Fruit fly (Drosophila melanogaster) whole organism, prepupa: ENCODE data around the gene yl.

Source experiments
- Blimp-1 ChIP-seq: fragments of 200-800 bp; sonication (Bioruptor generic); optimal IDR thresholded peaks from 3 replicates; lab custom pipeline; 2017; ENCODE audit warnings: missing biosample characterization, missing genetic modification characterization, mild to moderate bottlenecking, moderate library complexity, missing genetic modification reagents
- CG10669 ChIP-seq: fragments of 200-800 bp; sonication (Bioruptor generic); optimal IDR thresholded peaks from 3 replicates; lab custom pipeline; 2018; ENCODE audit warnings: missing biosample characterization, mild to moderate bottlenecking, missing genetic modification characterization, moderate library complexity
- CG11762 ChIP-seq: fragments of 200-800 bp; sonication (Bioruptor generic); optimal IDR thresholded peaks from 3 replicates; lab custom pipeline; 2016; ENCODE audit warnings: missing biosample characterization, missing genetic modification characterization; ENCODE audit not compliant: insufficient read depth
- CG11902 ChIP-seq: fragments of 200-800 bp; sonication (Bioruptor generic); optimal IDR thresholded peaks from 3 replicates; lab custom pipeline; 2016; ENCODE audit warnings: missing biosample characterization, missing genetic modification characterization
- CG1621 ChIP-seq: fragments of 200-800 bp; sonication (Bioruptor generic); optimal IDR thresholded peaks from 3 replicates; lab custom pipeline; 2018; ENCODE audit warnings: missing biosample characterization, mild to moderate bottlenecking, missing genetic modification characterization
- CG16779 ChIP-seq: fragments of 200-800 bp; sonication (Bioruptor generic); optimal IDR thresholded peaks from 3 replicates; lab custom pipeline; 2017; ENCODE audit warnings: missing biosample characterization, mild to moderate bottlenecking, missing genetic modification characterization
- CG3032 ChIP-seq: fragments of 200-800 bp; optimal IDR thresholded peaks from 2 replicates; lab custom pipeline; 2019; ENCODE audit warnings: missing biosample characterization, mild to moderate bottlenecking, missing genetic modification characterization, moderate library complexity
- CG31627 ChIP-seq: fragments of 200-800 bp; sonication (Bioruptor generic); optimal IDR thresholded peaks from 3 replicates; lab custom pipeline; 2016; ENCODE audit warnings: missing biosample characterization, missing genetic modification characterization
- CG32006 ChIP-seq: fragments of 200-800 bp; sonication (Bioruptor generic); optimal IDR thresholded peaks from 3 replicates; lab custom pipeline; 2017; ENCODE audit warnings: missing biosample characterization, mild to moderate bottlenecking, missing genetic modification characterization
- CG34406 ChIP-seq: fragments of 200-800 bp; sonication (Bioruptor generic); optimal IDR thresholded peaks from 3 replicates; lab custom pipeline; 2016; ENCODE audit warnings: missing biosample characterization, missing genetic modification characterization
- CG3919 ChIP-seq: fragments of 200-800 bp; sonication (Bioruptor generic); optimal IDR thresholded peaks from 3 replicates; lab custom pipeline; 2016; ENCODE audit warnings: missing biosample characterization, missing genetic modification characterization
- CG4318 ChIP-seq: fragments of 200-800 bp; sonication (Bioruptor generic); optimal IDR thresholded peaks from 3 replicates; lab custom pipeline; 2017; ENCODE audit warnings: missing biosample characterization, mild to moderate bottlenecking, missing genetic modification characterization
- CG6163 ChIP-seq: fragments of 200-800 bp; sonication (Bioruptor generic); IDR thresholded peaks from 3 replicates; pipeline ENCODE4 v1.3.6; 2022; ENCODE audit warnings: missing biosample characterization, missing genetic modification characterization
- CG6792 ChIP-seq: fragments of 200-800 bp; sonication (Bioruptor generic); optimal IDR thresholded peaks from 3 replicates; lab custom pipeline; 2016; ENCODE audit warnings: missing biosample characterization, missing genetic modification characterization
- CG6808 ChIP-seq: fragments of 200-800 bp; sonication (Bioruptor generic); optimal IDR thresholded peaks from 3 replicates; lab custom pipeline; 2017; ENCODE audit warnings: missing biosample characterization, missing genetic modification characterization, mild to moderate bottlenecking, moderate library complexity, missing genetic modification reagents
- CG7368 ChIP-seq: fragments of 200-800 bp; sonication (Bioruptor generic); optimal IDR thresholded peaks from 3 replicates; lab custom pipeline; 2016; ENCODE audit warnings: missing biosample characterization, missing genetic modification characterization
- CG8119 ChIP-seq: fragments of 200-800 bp; sonication (Bioruptor generic); IDR thresholded peaks from 3 replicates; pipeline ENCODE4 v1.3.6; 2022; ENCODE audit warnings: missing biosample characterization, missing genetic modification characterization
- CG8319 ChIP-seq: fragments of 200-800 bp; sonication (Bioruptor generic); optimal IDR thresholded peaks from 3 replicates; lab custom pipeline; 2016; ENCODE audit warnings: missing biosample characterization, missing genetic modification characterization
- CG8632 ChIP-seq: fragments of 200-800 bp; sonication (Bioruptor generic); optimal IDR thresholded peaks from 3 replicates; lab custom pipeline; 2016; ENCODE audit warnings: missing biosample characterization, missing genetic modification characterization
- CG9139 ChIP-seq: fragments of 200-800 bp; sonication (Bioruptor generic); optimal IDR thresholded peaks from 3 replicates; lab custom pipeline; 2017; ENCODE audit warnings: missing biosample characterization, mild to moderate bottlenecking, missing genetic modification characterization
- Eip78C ChIP-seq: fragments of 200-800 bp; sonication (Bioruptor generic); peaks from one replicate; lab custom pipeline; 2016; ENCODE audit warnings: missing biosample characterization, missing genetic modification characterization
- Eip93F ChIP-seq: fragments of 200-800 bp; sonication (Bioruptor generic); optimal IDR thresholded peaks from 2 replicates; lab custom pipeline; 2016; ENCODE audit warnings: missing biosample characterization, mild to moderate bottlenecking, missing genetic modification characterization
- Ets21C ChIP-seq: fragments of 200-800 bp; sonication (Bioruptor generic); optimal IDR thresholded peaks from 3 replicates; lab custom pipeline; 2016; ENCODE audit warnings: missing biosample characterization, missing genetic modification characterization
- Gug ChIP-seq: fragments of 200-800 bp; sonication (Bioruptor generic); IDR thresholded peaks from 2 replicates; pipeline ENCODE4 v1.3.6; 2022; ENCODE audit warnings: missing biosample characterization, missing genetic modification characterization
- Hr4 ChIP-seq: fragments of 200-800 bp; sonication (Bioruptor generic); optimal IDR thresholded peaks from 3 replicates; lab custom pipeline; 2016; ENCODE audit warnings: missing biosample characterization, missing genetic modification characterization
- Lpt ChIP-seq: fragments of 200-800 bp; sonication (Bioruptor generic); optimal IDR thresholded peaks from 3 replicates; lab custom pipeline; 2016; ENCODE audit warnings: missing biosample characterization, missing genetic modification characterization
- Met ChIP-seq: fragments of 200-800 bp; sonication (Bioruptor generic); optimal IDR thresholded peaks from 3 replicates; lab custom pipeline; 2016; ENCODE audit warnings: missing biosample characterization, missing genetic modification characterization
- Smox ChIP-seq: fragments of 200-800 bp; sonication (Bioruptor generic); optimal IDR thresholded peaks from 3 replicates; lab custom pipeline; 2016; ENCODE audit warnings: missing biosample characterization, missing genetic modification characterization
- Sox14 ChIP-seq: fragments of 200-800 bp; sonication (Bioruptor generic); optimal IDR thresholded peaks from 3 replicates; lab custom pipeline; 2016; ENCODE audit warnings: missing biosample characterization, missing genetic modification characterization
- Sox15 ChIP-seq: fragments of 200-800 bp; sonication (Bioruptor generic); optimal IDR thresholded peaks from 3 replicates; lab custom pipeline; 2016; ENCODE audit warnings: missing biosample characterization, missing genetic modification characterization
- acj6 ChIP-seq: fragments of 200-800 bp; sonication (Bioruptor generic); optimal IDR thresholded peaks from 3 replicates; lab custom pipeline; 2016; ENCODE audit warnings: missing biosample characterization, missing genetic modification characterization
- cyc ChIP-seq: fragments of 200-800 bp; sonication (Bioruptor generic); optimal IDR thresholded peaks from 3 replicates; lab custom pipeline; 2016; ENCODE audit warnings: missing biosample characterization, missing genetic modification characterization
- dac ChIP-seq: fragments of 200-800 bp; sonication (Bioruptor generic); optimal IDR thresholded peaks from 2 replicates; lab custom pipeline; 2017; ENCODE audit warnings: missing biosample characterization, mild to moderate bottlenecking, missing genetic modification characterization
- dsx ChIP-seq: fragments of 200-800 bp; optimal IDR thresholded peaks from 3 replicates; lab custom pipeline; 2019; ENCODE audit warnings: missing biosample characterization, mild to moderate bottlenecking, missing genetic modification characterization, moderate library complexity; ENCODE audit not compliant: poor library complexity, severe bottlenecking
- eg ChIP-seq: fragments of 200-800 bp; sonication (Bioruptor generic); IDR thresholded peaks from 3 replicates; pipeline ENCODE4 v1.3.6; 2022; ENCODE audit warnings: missing biosample characterization, missing genetic modification characterization
- fd59A ChIP-seq: fragments of 200-800 bp; sonication (Bioruptor generic); optimal IDR thresholded peaks from 2 replicates; lab custom pipeline; 2017; ENCODE audit warnings: missing biosample characterization, mild to moderate bottlenecking, missing genetic modification characterization, missing genetic modification reagents
- fkh ChIP-seq: fragments of 200-800 bp; sonication (Bioruptor generic); optimal IDR thresholded peaks from 3 replicates; lab custom pipeline; 2017; ENCODE audit warnings: missing biosample characterization, mild to moderate bottlenecking, missing genetic modification characterization, moderate library complexity
- lz ChIP-seq: fragments of 200-800 bp; sonication (Bioruptor generic); optimal IDR thresholded peaks from 3 replicates; lab custom pipeline; 2016; ENCODE audit warnings: missing biosample characterization, missing genetic modification characterization
- net ChIP-seq: fragments of 200-800 bp; sonication (Bioruptor generic); optimal IDR thresholded peaks from 3 replicates; lab custom pipeline; 2016; ENCODE audit warnings: missing biosample characterization, missing genetic modification characterization
- pdm3 ChIP-seq: fragments of 200-800 bp; sonication (Bioruptor generic); optimal IDR thresholded peaks from 3 replicates; lab custom pipeline; 2016; ENCODE audit warnings: missing biosample characterization, missing genetic modification characterization
- salr ChIP-seq, 2 experiments: fragments of 200-800 bp; sonication (Bioruptor generic); optimal IDR thresholded peaks; 3 replicates each; lab custom pipeline; 2016 to 2018; ENCODE audit warnings: missing biosample characterization in 2 of 2, missing genetic modification characterization in 2 of 2, mild to moderate bottlenecking in 1 of 2
- spab ChIP-seq: fragments of 200-800 bp; sonication (Bioruptor generic); optimal IDR thresholded peaks from 2 replicates; lab custom pipeline; 2017; ENCODE audit warnings: missing biosample characterization, mild to moderate bottlenecking, missing genetic modification characterization, missing genetic modification reagents
- ss ChIP-seq, 2 experiments: fragments of 200-800 bp; sonication (Bioruptor generic); optimal IDR thresholded peaks; 2 replicates in 1 of 2; 3 replicates in 1 of 2; lab custom pipeline; 2017 to 2018; ENCODE audit warnings: mild to moderate bottlenecking in 2 of 2, missing biosample characterization in 2 of 2, missing genetic modification characterization in 2 of 2, moderate library complexity in 1 of 2
- svp ChIP-seq: fragments of 200-800 bp; sonication (Bioruptor generic); peaks from one replicate; lab custom pipeline; 2016; ENCODE audit warnings: missing biosample characterization, missing genetic modification characterization
- topi ChIP-seq: fragments of 200-800 bp; sonication (Bioruptor generic); optimal IDR thresholded peaks from 3 replicates; lab custom pipeline; 2016; ENCODE audit warnings: missing biosample characterization, missing genetic modification characterization

The yl gene

DNA sequence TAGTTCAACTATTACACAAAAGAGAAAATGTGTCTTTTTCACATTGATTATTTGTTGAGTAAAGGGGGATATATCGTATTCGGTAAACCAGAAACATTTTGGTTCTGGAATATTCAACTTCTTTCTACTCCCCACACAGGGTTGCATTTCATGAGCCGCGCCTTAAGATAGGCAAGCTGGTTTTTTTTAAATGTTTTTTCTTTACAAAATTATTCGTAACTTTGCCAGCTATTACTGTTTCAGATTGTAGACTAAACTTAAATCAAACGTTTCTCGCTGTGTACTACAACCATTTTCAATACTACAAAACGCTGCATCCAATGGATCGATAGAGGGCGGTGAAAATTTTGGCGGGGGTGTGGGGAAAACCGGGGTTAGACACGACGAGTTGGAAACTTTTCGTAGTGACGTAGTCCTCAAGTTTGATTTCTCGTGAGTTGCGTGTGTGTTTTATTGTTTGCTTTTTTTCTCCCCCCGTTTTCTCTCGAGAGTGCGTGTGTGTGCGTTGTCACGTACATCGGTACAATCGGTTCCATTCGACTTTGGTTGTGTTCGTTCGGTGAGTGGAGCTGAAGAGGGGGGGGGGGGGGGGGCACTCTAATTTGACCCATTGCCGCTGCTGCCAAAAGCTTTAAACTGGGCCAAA is 20.6 kb downstream of the yl start (continued):
- TF ChIP-seq salr (GFP tag; optimal IDR thresholded peaks at IDR 0.05; lab: Kevin White, UChicago) (peak in 1 of 2 experiments; percentile 30), CG6808 (peak; percentile 51), CG34406 (no peak), CG32006 (GFP tag; lab: Kevin White, UChicago) (peak; percentile 77), pdm3 (peak; percentile 30), CG11762 (no peak), lz (no peak), CG9139 (no peak), topi (GFP tag; lab: Kevin White, UChicago) (no peak), Sox14 (peak; percentile 2), Sox15 (GFP tag; lab: Kevin White, UChicago) (no peak), svp (GFP tag; lab: Kevin White, UChicago) (no peak)

DNA sequence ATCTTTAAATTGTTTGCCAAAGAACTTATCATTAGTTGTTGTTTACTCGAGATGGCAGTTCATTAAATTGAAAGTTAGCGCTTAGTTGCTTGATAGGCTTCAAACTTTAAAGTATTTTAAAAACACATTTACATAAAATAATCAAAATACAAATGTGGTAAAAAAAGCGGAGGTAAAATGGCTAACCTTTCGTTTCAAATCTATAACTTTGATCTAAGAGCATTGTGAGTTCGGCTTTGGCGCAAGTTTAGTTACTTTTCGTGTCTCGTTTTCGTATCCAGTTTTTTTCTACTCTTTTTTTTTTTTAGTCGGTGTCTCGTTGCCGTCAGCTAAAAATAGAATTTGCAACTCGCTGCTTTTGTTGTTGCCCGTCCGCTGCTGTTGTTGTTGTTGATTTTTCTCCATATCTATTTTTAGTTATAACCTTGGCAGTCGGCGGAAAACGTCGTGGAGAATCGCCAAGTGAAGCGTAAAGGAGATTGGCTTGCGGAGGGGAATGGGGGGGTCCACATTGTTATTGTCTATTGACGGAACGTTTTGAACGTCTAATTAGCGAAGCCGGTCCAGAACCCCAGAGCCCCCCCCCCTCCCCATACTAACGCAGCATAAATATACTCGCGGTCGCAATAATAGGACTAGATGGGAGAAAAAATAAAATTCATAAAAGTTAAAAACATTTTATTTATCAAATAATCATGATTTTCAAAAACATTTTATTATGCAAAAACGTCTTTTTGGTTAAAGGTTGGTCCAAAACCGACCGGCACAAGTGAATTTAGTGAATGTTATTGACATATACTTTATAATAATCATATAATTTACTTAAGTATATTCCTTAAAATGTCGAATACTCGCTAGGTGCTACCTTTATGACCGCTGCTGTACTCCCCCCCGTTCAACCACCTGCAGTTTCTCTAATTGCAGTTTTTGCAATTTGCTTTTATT is 21.8 kb downstream of the yl start:
- TF ChIP-seq Blimp-1 (GFP tag; lab: Kevin White, UChicago) (no peak), Sox14 (peak; percentile 39), dac (GFP tag; lab: Kevin White, UChicago) (peak; percentile 69), net (GFP tag; lab: Kevin White, UChicago) (peak; percentile 16), Ets21C (no peak), CG32006 (GFP tag; lab: Kevin White, UChicago) (peak; percentile 91), Eip78C (GFP tag; lab: Kevin White, UChicago) (peak; percentile 86), fd59A (peak; percentile 67), CG6808 (peak; percentile 71), CG11902 (GFP tag; lab: Kevin White, UChicago) (no peak), CG7368 (GFP tag; lab: Kevin White, UChicago) (no peak), acj6 (peak; percentile 69), lz (peak; percentile 2), Gug (GFP tag; lab: Robert Waterston, UW) (peak; percentile 80), CG8632 (GFP tag; lab: Kevin White, UChicago) (peak; percentile 32), salr (GFP tag; optimal IDR thresholded peaks at IDR 0.05; lab: Kevin White, UChicago) (peak; percentile 33 to 59), CG10669 (GFP tag; lab: Kevin White, UChicago) (peak; percentile 66), Lpt (GFP tag; lab: Kevin White, UChicago) (peak; percentile 64), CG31627 (no peak), CG3032 (tag; lab: Kevin White, UChicago) (peak; percentile 75), Smox (no peak), CG1621 (tag; lab: Kevin White, UChicago) (peak; percentile 47), dsx (peak; percentile 72), CG8119 (GFP tag; lab: Robert Waterston, UW) (peak; percentile 86), CG4318 (peak; percentile 69), svp (GFP tag; lab: Kevin White, UChicago) (no peak), eg (GFP tag; lab: Robert Waterston, UW) (peak; percentile 84), cyc (GFP tag; lab: Kevin White, UChicago) (no peak), spab (GFP tag; lab: Kevin White, UChicago) (peak; percentile 65), Met (peak; percentile 15), CG8319 (GFP tag; lab: Kevin White, UChicago) (no peak), CG34406 (peak; percentile 46), fkh (GFP tag; lab: Kevin White, UChicago) (no peak), Sox15 (GFP tag; lab: Kevin White, UChicago) (no peak), CG9139 (peak; percentile 21), CG6163 (peak; percentile 80), CG6792 (peak; percentile 13), ss (GFP tag; optimal IDR thresholded peaks at IDR 0.05; lab: Kevin White, UChicago) (peak; percentile 33 to 64), pdm3 (peak; percentile 47), topi (GFP tag; lab: Kevin White, UChicago) (no peak), CG3919 (GFP tag; lab: Kevin White, UChicago) (peak; percentile 61), CG16779 (peak; percentile 80), Hr4 (GFP tag; lab: Kevin White, UChicago) (peak; percentile 43), Eip93F (GFP tag; lab: Kevin White, UChicago) (no peak)
